Worm (Caenorhabditis elegans) whole organism, young adult: ENCODE measurements around the gene C39E9.8.

ENCODE experiments used
- C06A6.2 ChIP-seq: fragments of 200-800 bp; sonication (Bioruptor generic); conservative IDR thresholded peaks from 2 replicates; pipeline ENCODE4 v1.3.6; 2022; ENCODE audit warnings: missing genetic modification characterization, missing compliant biosample characterization
- C17E4.6 ChIP-seq: fragments of 200-800 bp; sonication (Bioruptor generic); IDR thresholded peaks from 2 replicates; pipeline ENCODE4 v1.3.6; 2022; ENCODE audit warnings: missing genetic modification reagents, missing genetic modification characterization, missing compliant biosample characterization
- F23B12.7 ChIP-seq: sonication (generic microtip); optimal IDR thresholded peaks from 2 replicates; lab custom pipeline; 2017; ENCODE audit warnings: missing genetic modification characterization, mild to moderate bottlenecking, missing compliant biosample characterization, antibody characterized with exemption, moderate library complexity; ENCODE audit not compliant: insufficient read depth
- F52B5.7 ChIP-seq: sonication (generic microtip); optimal IDR thresholded peaks from 2 replicates; lab custom pipeline; 2016; ENCODE audit warnings: mild to moderate bottlenecking, missing genetic modification characterization, missing compliant biosample characterization
- Y53F4B.3 ChIP-seq: fragments of 200-800 bp; sonication (Bioruptor generic); IDR thresholded peaks from 2 replicates; pipeline ENCODE4 v1.3.6; 2022; ENCODE audit warnings: missing genetic modification reagents, missing genetic modification characterization, missing compliant biosample characterization
- cebp-2 ChIP-seq: fragments of 200-800 bp; sonication (Bioruptor generic); IDR thresholded peaks from 2 replicates; pipeline ENCODE4 v1.3.6; 2022; ENCODE audit warnings: missing genetic modification characterization, missing compliant biosample characterization
- ceh-100 ChIP-seq: fragments of 200-800 bp; sonication (Bioruptor generic); IDR thresholded peaks from 2 replicates; pipeline ENCODE4 v1.3.6; 2022; ENCODE audit warnings: missing genetic modification reagents, missing genetic modification characterization, missing compliant biosample characterization
- ceh-58 ChIP-seq: fragments of 200-800 bp; sonication (Bioruptor generic); IDR thresholded peaks from 2 replicates; pipeline ENCODE4 v1.3.6; 2022; ENCODE audit warnings: missing genetic modification characterization, missing compliant biosample characterization
- die-1 ChIP-seq: sonication (generic microtip); optimal IDR thresholded peaks from 2 replicates; lab custom pipeline; 2016; ENCODE audit warnings: missing genotype, mild to moderate bottlenecking, missing genetic modification characterization, missing compliant biosample characterization
- egrh-3 ChIP-seq: fragments of 200-800 bp; sonication (Bioruptor generic); IDR thresholded peaks from 2 replicates; pipeline ENCODE4 v1.3.6; 2022; ENCODE audit warnings: missing genetic modification reagents, missing genetic modification characterization, missing compliant biosample characterization
- ets-4 ChIP-seq: fragments of 200-800 bp; sonication (Bioruptor generic); optimal IDR thresholded peaks from 2 replicates; lab custom pipeline; 2018; ENCODE audit warnings: mild to moderate bottlenecking, missing genetic modification characterization, missing compliant biosample characterization
- hlh-26 ChIP-seq: fragments of 200-800 bp; sonication (Bioruptor generic); conservative IDR thresholded peaks from 2 replicates; pipeline ENCODE4 v1.3.6; 2022; ENCODE audit warnings: missing genetic modification reagents, missing genetic modification characterization, missing compliant biosample characterization
- hmg-20 ChIP-seq: fragments of 200-800 bp; sonication (Bioruptor generic); IDR thresholded peaks from 2 replicates; pipeline ENCODE4 v1.3.6; 2022; ENCODE audit warnings: missing genetic modification reagents, missing genetic modification characterization, missing compliant biosample characterization
- let-526 ChIP-seq: fragments of 200-800 bp; sonication (Bioruptor generic); IDR thresholded peaks from 2 replicates; pipeline ENCODE4 v1.3.6; 2022; ENCODE audit warnings: missing genetic modification reagents, missing genetic modification characterization, missing compliant biosample characterization
- lin-40 ChIP-seq: sonication (generic microtip); optimal IDR thresholded peaks from 2 replicates; lab custom pipeline; 2016; ENCODE audit warnings: missing genetic modification characterization, mild to moderate bottlenecking, missing compliant biosample characterization, missing genotype, missing genetic modification reagents
- lin-54 ChIP-seq: fragments of 200-800 bp; sonication (Bioruptor generic); optimal IDR thresholded peaks from 2 replicates; lab custom pipeline; 2018; ENCODE audit warnings: mild to moderate bottlenecking, missing genetic modification characterization, missing compliant biosample characterization
- lsl-1 ChIP-seq: fragments of 200-800 bp; sonication (Bioruptor generic); optimal IDR thresholded peaks from 2 replicates; lab custom pipeline; 2018; ENCODE audit warnings: mild to moderate bottlenecking, missing genetic modification characterization, moderate library complexity, missing compliant biosample characterization
- nfya-2 ChIP-seq: fragments of 200-800 bp; sonication (Bioruptor generic); IDR thresholded peaks from 2 replicates; pipeline ENCODE4 v1.3.6; 2022; ENCODE audit warnings: missing genetic modification reagents, missing genetic modification characterization, missing compliant biosample characterization
- nhr-179 ChIP-seq: sonication (generic microtip); optimal IDR thresholded peaks from 2 replicates; lab custom pipeline; 2016; ENCODE audit warnings: mild to moderate bottlenecking, missing genetic modification characterization, missing compliant biosample characterization
- nhr-90 ChIP-seq: sonication (generic microtip); optimal IDR thresholded peaks from 2 replicates; lab custom pipeline; 2016; ENCODE audit warnings: missing genotype, mild to moderate bottlenecking, missing genetic modification characterization, missing compliant biosample characterization
- pbrm-1 ChIP-seq: fragments of 200-800 bp; sonication (Bioruptor generic); IDR thresholded peaks from 2 replicates; pipeline ENCODE4 v1.3.6; 2022; ENCODE audit warnings: missing genetic modification reagents, missing genetic modification characterization, missing compliant biosample characterization
- pha-4 ChIP-seq: fragments of 150-350 bp; sonication (generic microtip); optimal IDR thresholded peaks from 2 replicates; lab custom pipeline; 2014; ENCODE audit warnings: missing biosample characterization, missing genetic modification reagents, missing genetic modification characterization
- rec-8 ChIP-seq, 2 experiments: sonication (generic microtip); optimal IDR thresholded peaks; 2 replicates each; lab custom pipeline; 2016; ENCODE audit warnings: mild to moderate bottlenecking in 2 of 2, missing genetic modification characterization in 2 of 2, missing genetic modification reagents in 2 of 2, missing genotype in 2 of 2, missing biosample characterization in 1 of 2, missing compliant biosample characterization in 1 of 2, moderate library complexity in 1 of 2
- rpc-1 ChIP-seq, 2 experiments: fragments of 150-350 bp in 1 of 2; sonication (generic microtip) in 1 of 2; optimal IDR thresholded peaks; 2 replicates each; lab custom pipeline; 2014 to 2018; ENCODE audit warnings: missing biosample characterization in 1 of 2, missing genetic modification characterization in 1 of 2, missing genetic modification reagents in 1 of 2, missing genotype in 1 of 2
- tbp1 ChIP-seq: fragments of 200-800 bp; sonication (Bioruptor generic); optimal IDR thresholded peaks from 2 replicates; lab custom pipeline; 2018; ENCODE audit warnings: mild to moderate bottlenecking, missing genetic modification characterization, missing compliant biosample characterization
- zfh-2 ChIP-seq: fragments of 200-800 bp; sonication (Bioruptor generic); conservative IDR thresholded peaks from 2 replicates; pipeline ENCODE4 v1.3.6; 2022; ENCODE audit warnings: missing genetic modification reagents, missing genetic modification characterization, missing compliant biosample characterization
- ztf-3 ChIP-seq: fragments of 200-800 bp; sonication (Bioruptor generic); optimal IDR thresholded peaks from 2 replicates; lab custom pipeline; 2018; ENCODE audit warnings: mild to moderate bottlenecking, missing genetic modification characterization, missing compliant biosample characterization

The C39E9.8 gene

ce11 chrIV:13082836-13083763 is 3.9 kb downstream of the C39E9.8 start (continued):
- TF ChIP-seq rpc-1 (optimal IDR thresholded peaks at IDR 0.05; lab: Kevin White, UChicago) (no peak), rpc-1 (tag; optimal IDR thresholded peaks at IDR 0.05; lab: Kevin White, UChicago) (no peak)

DNA sequence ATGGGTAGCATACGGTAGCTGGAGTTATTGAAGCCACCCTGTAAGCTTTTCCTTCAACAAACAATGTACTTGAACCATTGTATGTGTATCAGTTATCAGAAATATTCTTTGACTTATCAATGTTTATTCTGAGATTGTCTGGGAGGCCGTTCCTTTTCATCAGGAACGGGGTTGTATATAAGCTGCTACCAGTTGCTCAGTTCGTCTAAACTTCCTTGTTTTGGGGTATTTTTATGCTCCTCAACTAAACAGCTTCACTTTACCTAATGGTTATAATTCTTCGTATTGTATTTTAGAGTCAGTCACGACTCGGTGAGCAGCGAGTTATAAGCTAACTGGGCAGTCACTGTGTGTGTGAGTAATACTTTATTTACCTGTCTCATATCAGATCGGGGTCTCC is 6.4 kb downstream of the C39E9.8 start:
- TF ChIP-seq let-526 (GFP tag; lab: Robert Waterston, UW) = no peak

DNA sequence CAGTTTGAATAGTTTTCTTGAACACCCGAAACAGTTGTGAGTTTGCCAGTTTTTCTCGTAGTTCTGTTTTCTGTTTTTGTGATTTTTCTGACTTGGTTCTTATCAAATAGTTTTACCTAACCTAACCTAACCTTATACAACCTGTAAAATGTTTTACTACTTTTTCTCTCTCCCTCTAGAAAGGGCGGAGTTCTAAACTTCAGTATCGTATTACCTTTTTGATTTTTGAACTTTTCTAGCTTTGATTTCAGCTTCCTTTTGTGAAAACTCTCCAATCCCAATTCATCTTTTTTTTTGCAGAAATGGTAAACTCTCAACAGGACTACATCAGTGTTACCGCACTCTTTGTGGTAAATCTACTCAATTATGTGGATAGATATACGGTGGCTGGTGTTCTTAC is 7.5 kb downstream of the C39E9.8 start, which contains the start of gene spin-2:
Gene spin-2 (plus strand): TSS at position 301 of the 400 bp plus-strand sequence.
- TF ChIP-seq lin-54 (GFP tag; lab: Kevin White, UChicago) (no peak), ets-4 (GFP tag; lab: Kevin White, UChicago) (no peak), ceh-58 (GFP tag; lab: Robert Waterston, UW) (no peak)

DNA sequence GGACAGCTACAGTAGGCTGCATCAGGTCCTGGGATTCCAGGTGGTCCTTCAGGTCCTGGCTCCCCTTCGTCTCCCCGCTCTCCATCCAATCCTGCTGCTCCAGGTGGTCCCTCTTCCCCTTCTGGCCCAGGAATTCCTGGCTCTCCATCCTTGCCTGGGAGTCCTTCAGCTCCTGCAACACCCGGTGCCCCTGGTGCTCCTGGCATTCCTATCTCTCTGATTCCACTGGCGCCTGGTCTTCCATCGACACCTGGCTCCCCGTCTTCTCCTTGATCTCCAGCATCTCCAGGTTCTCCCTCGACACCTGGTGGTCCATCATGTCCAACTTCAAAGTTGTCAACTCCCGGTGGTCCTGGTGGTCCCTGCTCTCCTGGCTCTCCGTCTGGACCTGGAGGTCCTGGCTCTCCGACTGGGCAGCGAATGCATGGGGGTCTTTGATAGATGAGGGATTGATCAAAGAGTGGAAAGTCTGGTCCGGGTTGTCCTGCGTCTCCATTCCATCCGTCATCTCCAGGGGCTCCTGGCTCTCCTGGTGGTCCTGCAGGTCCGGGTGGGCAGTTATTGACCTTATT is 10.5 kb downstream of the C39E9.8 start:
- TF ChIP-seq F52B5.7 (tag; lab: Kevin White, UChicago) (no peak), egrh-3 (peak; percentile 85), hmg-20 (0 out of 2 replicates have a peak, but pooled peaks have one; percentile 8), zfh-2 (GFP tag; lab: Robert Waterston, UW) (peak; percentile 92; the same call in 1 of the 2 replicates), ztf-3 (GFP tag; lab: Kevin White, UChicago) (no peak), cebp-2 (GFP tag; lab: Robert Waterston, UW) (0 out of 2 replicates have a peak, but pooled peaks have one; percentile 18), pbrm-1 (GFP tag; lab: Robert Waterston, UW) (0 out of 2 replicates have a peak, but pooled peaks have one; percentile 19)

- TF ChIP-seq F23B12.7 (tag; lab: Kevin White, UChicago) (no peak), nfya-2 (GFP tag; lab: Robert Waterston, UW) (no peak), hlh-26 (GFP tag; lab: Robert Waterston, UW) (no peak), nhr-179 (tag; lab: Kevin White, UChicago) (no peak), nhr-90 (tag; lab: Kevin White, UChicago) (no peak), rec-8 (tag; optimal IDR thresholded peaks at IDR 0.05; lab: Kevin White, UChicago) (no peak), cebp-2 (GFP tag; lab: Robert Waterston, UW) (no peak), Y53F4B.3 (no peak), lin-40 (tag; lab: Kevin White, UChicago) (no peak), ceh-100 (GFP tag; lab: Robert Waterston, UW) (no peak), egrh-3 (no peak), C17E4.6 (GFP tag; lab: Robert Waterston, UW) (no peak), lsl-1 (GFP tag; lab: Kevin White, UChicago) (no peak), tbp1 (GFP tag; lab: Kevin White, UChicago) (no peak), die-1 (tag; lab: Kevin White, UChicago) (no peak), pha-4 (tag; lab: Kevin White, UChicago) (no peak), C06A6.2 (no peak)
These were observed 11.7 kb downstream of the C39E9.8 start, which contains the start of gene col-132 for ce11 chrIV:13090967-13091366. TSS of gene col-132 (minus strand) at chrIV:13091067.
